Worm (Caenorhabditis elegans) whole organism, L4/young adult: Measurements from ENCODE around the gene B0393.5.

ENCODE experiments used
- W03F9.2 ChIP-seq: fragments of 150-350 bp; optimal IDR thresholded peaks from 2 replicates; lab custom pipeline; 2014; ENCODE audit warnings: missing biosample characterization, missing genetic modification characterization
- dao-5 ChIP-seq: sonication (generic microtip); optimal IDR thresholded peaks from 2 replicates; lab custom pipeline; 2016; ENCODE audit warnings: missing genotype, missing genetic modification characterization, moderate library complexity, missing compliant biosample characterization
- him-1 ChIP-seq: sonication (generic microtip); optimal IDR thresholded peaks from 2 replicates; lab custom pipeline; 2016; ENCODE audit warnings: missing genotype, missing genetic modification reagents, missing genetic modification characterization, missing compliant biosample characterization

ce11 chrIII:4754001-4754561 lies 11.5 kb upstream of the B0393.5 start, which contains the start of the genes rps-0 and rbg-3:
- no peak for TF ChIP-seq him-1 (tag; lab: Kevin White, UChicago)
- TF ChIP-seq dao-5: no peak
- TF ChIP-seq W03F9.2 (tag; lab: Kevin White, UChicago): peak; percentile 91
